Worm (Caenorhabditis elegans): ENCODE data around the gene F54D1.6.

F54D1.6 gene

DNA sequence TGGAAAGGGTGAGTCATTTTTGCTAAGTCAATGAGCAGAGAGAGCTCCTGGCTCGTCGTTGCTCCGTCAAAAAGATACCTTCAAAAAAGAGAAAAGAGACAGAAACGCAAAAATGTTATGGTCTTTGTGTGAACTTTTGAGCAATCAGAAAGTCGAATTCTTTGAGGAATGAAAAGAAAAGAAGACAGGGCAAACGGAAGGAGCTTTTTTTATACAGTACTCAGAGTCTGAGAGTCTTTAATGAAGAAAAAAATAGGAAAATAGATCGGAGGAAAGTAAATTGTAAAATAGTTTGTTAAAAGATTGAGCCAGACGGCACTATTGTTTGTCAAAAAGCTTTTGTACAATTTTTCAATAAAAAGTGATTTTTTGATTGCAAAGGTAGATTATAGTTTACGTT is 18.1 kb upstream of the F54D1.6 start:
- TF ChIP-seq vab-15 (tag; optimal IDR thresholded peaks at IDR 0.05) = no peak
- TF ChIP-seq lsy-2 (tag; optimal IDR thresholded peaks at IDR 0.05) = peak in 1 of 2 experiments; percentile 21
- TF ChIP-seq C16A3.4 (tag; optimal IDR thresholded peaks at IDR 0.05) = no peak
- no peak for TF ChIP-seq irx-1 (tag; optimal IDR thresholded peaks at IDR 0.05)
- no peak for TF ChIP-seq ztf-11 (tag; optimal IDR thresholded peaks at IDR 0.05)
- TF ChIP-seq ets-5 (GFP tag; IDR thresholded peaks at IDR 0.05) = no peak
- no peak for TF ChIP-seq mdl-1 (tag; optimal IDR thresholded peaks at IDR 0.05)
- TF ChIP-seq ceh-63 (GFP tag; optimal IDR thresholded peaks at IDR 0.05) = no peak
- TF ChIP-seq nhr-20 (tag; optimal IDR thresholded peaks at IDR 0.05) = peak; percentile 12
- TF ChIP-seq nhr-71 (tag; optimal IDR thresholded peaks at IDR 0.05) = peak; percentile 2
- no peak for TF ChIP-seq fkh-10 (GFP tag; optimal IDR thresholded peaks at IDR 0.05)
- TF ChIP-seq efl-1 (optimal IDR thresholded peaks at IDR 0.05) = no peak
- TF ChIP-seq efl-1 (GFP tag; optimal IDR thresholded peaks at IDR 0.05 in 1 of 2) = peak in 1 of 2 experiments; percentile 62
- no peak for TF ChIP-seq hlh-17 (GFP tag; optimal IDR thresholded peaks at IDR 0.05; ENCODE audit: borderline replicate concordance)
- no peak for TF ChIP-seq elt-2 (tag; optimal IDR thresholded peaks at IDR 0.05)
- no peak for TF ChIP-seq swsn-7 (tag; optimal IDR thresholded peaks at IDR 0.05)
- no peak for TF ChIP-seq sptf-1 (tag; optimal IDR thresholded peaks at IDR 0.05)
- TF ChIP-seq lin-15B (tag; optimal IDR thresholded peaks at IDR 0.05) = no peak
- TF ChIP-seq nhr-19 (GFP tag; conservative IDR thresholded peaks at IDR 0.05) = no peak
- TF ChIP-seq egl-13 (tag; optimal IDR thresholded peaks at IDR 0.05) = no peak
- TF ChIP-seq nhr-77 (tag; optimal IDR thresholded peaks at IDR 0.05) = peak; percentile 66
- TF ChIP-seq pqm-1 (tag; optimal IDR thresholded peaks at IDR 0.05) = no peak
- no peak for TF ChIP-seq pax-3 (tag; optimal IDR thresholded peaks at IDR 0.05)
- TF ChIP-seq tbx-2 (tag; optimal IDR thresholded peaks at IDR 0.05) = peak; percentile 30
- TF ChIP-seq ces-1 (GFP tag; optimal IDR thresholded peaks at IDR 0.05) = no peak
- TF ChIP-seq C04F5.9 (tag; optimal IDR thresholded peaks at IDR 0.05) = no peak
- TF ChIP-seq unc-62 (GFP tag; optimal IDR thresholded peaks at IDR 0.05) = no peak
- no peak for TF ChIP-seq hlh-4 (tag; optimal IDR thresholded peaks at IDR 0.05)
- no peak for TF ChIP-seq nhr-47 (tag; optimal IDR thresholded peaks at IDR 0.05)
- TF ChIP-seq C34B4.2 (tag; optimal IDR thresholded peaks at IDR 0.05) = no peak
- no peak for TF ChIP-seq grh-1 (GFP tag; IDR thresholded peaks at IDR 0.05)
- no peak for TF ChIP-seq fkh-8 (tag; optimal IDR thresholded peaks at IDR 0.05)
- no peak for TF ChIP-seq alr-1 (tag; optimal IDR thresholded peaks at IDR 0.05; ENCODE audit: borderline replicate concordance)
- no peak for TF ChIP-seq zag-1 (tag; optimal IDR thresholded peaks at IDR 0.05)
- TF ChIP-seq ceh-82 (tag; optimal IDR thresholded peaks at IDR 0.05) = no peak
- TF ChIP-seq nhr-12 (tag; optimal IDR thresholded peaks at IDR 0.05) = no peak
- TF ChIP-seq dsc-1 (tag; optimal IDR thresholded peaks at IDR 0.05) = no peak
- TF ChIP-seq nhr-237 (tag; optimal IDR thresholded peaks at IDR 0.05) = no peak
- no peak for TF ChIP-seq isw-1 (GFP tag; IDR thresholded peaks at IDR 0.05)
- no peak for TF ChIP-seq lin-13 (GFP tag; optimal IDR thresholded peaks at IDR 0.05)
- no peak for TF ChIP-seq unc-98 (GFP tag; IDR thresholded peaks at IDR 0.05)

ce11 chrIV:11271262-11271661 is 16.3 kb upstream of the F54D1.6 start, which contains the start of gene nhr-7:
Gene nhr-7 (minus strand): TSS chrIV:11271362.
- TF ChIP-seq nhr-77 (tag; optimal IDR thresholded peaks at IDR 0.05) (peak; percentile 28), elt-2 (tag; optimal IDR thresholded peaks at IDR 0.05) (no peak), efl-3 (GFP tag; optimal IDR thresholded peaks at IDR 0.05) (no peak)

DNA sequence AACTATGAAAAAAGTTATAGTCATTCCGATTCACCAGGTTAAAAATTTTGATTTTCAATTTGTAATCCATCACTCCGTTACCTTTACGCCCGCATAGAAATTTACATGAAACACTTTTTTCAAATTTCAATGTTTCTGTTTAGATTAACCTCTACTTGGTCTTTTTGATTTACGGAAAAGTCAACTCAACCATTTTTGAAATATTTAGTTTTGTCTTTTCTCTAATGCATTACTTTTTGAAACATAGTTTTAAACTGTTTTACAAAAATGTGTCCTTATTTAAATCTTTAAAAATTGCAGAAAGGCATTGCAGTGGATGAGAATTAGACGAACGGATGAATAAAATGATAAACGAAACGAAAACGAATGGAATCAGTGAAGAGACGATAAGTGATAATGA is 14.5 kb upstream of the F54D1.6 start, which contains the start of gene gtl-2:
TSS of gene gtl-2 (plus strand) at position 301 of the 400 bp plus-strand sequence.
- no peak for TF ChIP-seq pag-3 (tag; optimal IDR thresholded peaks at IDR 0.05; ENCODE audit: borderline replicate concordance, insufficient read depth)
- TF ChIP-seq ztf-4 (tag; optimal IDR thresholded peaks at IDR 0.05) = no peak
- TF ChIP-seq dpl-1 (GFP tag; optimal IDR thresholded peaks at IDR 0.05) = no peak
- TF ChIP-seq ets-5 (GFP tag; IDR thresholded peaks at IDR 0.05) = no peak
- no peak for TF ChIP-seq tlp-1 (tag; optimal IDR thresholded peaks at IDR 0.05)
- no peak for TF ChIP-seq C34B4.2 (tag; optimal IDR thresholded peaks at IDR 0.05)
- no peak for TF ChIP-seq nhr-237 (tag; optimal IDR thresholded peaks at IDR 0.05)
- TF ChIP-seq alr-1 (tag; optimal IDR thresholded peaks at IDR 0.05; ENCODE audit: borderline replicate concordance) = no peak
- TF ChIP-seq snu-23 (GFP tag; optimal IDR thresholded peaks at IDR 0.05) = no peak
- TF ChIP-seq nhr-90 (tag; optimal IDR thresholded peaks at IDR 0.05; ENCODE audit: poor library complexity) = no peak
- no peak for TF ChIP-seq Y116A8C.19 (tag; optimal IDR thresholded peaks at IDR 0.05; ENCODE audit: borderline replicate concordance)
- no peak for TF ChIP-seq fkh-10 (GFP tag; optimal IDR thresholded peaks at IDR 0.05)

All from whole organism, L1 larva.